Worm (Caenorhabditis elegans) whole organism, L3 larva: ENCODE measurements around the gene F45E6.1.

Source experiments
- ama-1 ChIP-seq: fragments of 150-350 bp; optimal IDR thresholded peaks from 2 replicates; lab custom pipeline; 2018
- ceh-16 ChIP-seq: sonication (generic microtip); optimal IDR thresholded peaks from 2 replicates; lab custom pipeline; 2017; ENCODE audit warnings: missing biosample characterization, missing genetic modification characterization
- elt-2 ChIP-seq: sonication (generic microtip); optimal IDR thresholded peaks from 2 replicates; lab custom pipeline; 2016; ENCODE audit warnings: missing genetic modification reagents, mild to moderate bottlenecking, missing genetic modification characterization, missing compliant biosample characterization
- lin-15B ChIP-seq: fragments of 150-350 bp; optimal IDR thresholded peaks from 2 replicates; lab custom pipeline; 2014; ENCODE audit warnings: missing biosample characterization, missing genetic modification characterization
- mdl-1 ChIP-seq: fragments of 150-350 bp; optimal IDR thresholded peaks from 2 replicates; lab custom pipeline; 2014; ENCODE audit warnings: missing biosample characterization, missing genetic modification characterization
- skn-1 ChIP-seq: fragments of 150-350 bp; optimal IDR thresholded peaks from 2 replicates; lab custom pipeline; 2014; ENCODE audit warnings: missing biosample characterization, missing genetic modification characterization
- snpc-4 ChIP-seq: fragments of 150-350 bp; optimal IDR thresholded peaks from 2 replicates; lab custom pipeline; 2014; ENCODE audit warnings: missing biosample characterization, missing genetic modification characterization

ce11 chrX:12515596-12516481, 38.6 kb upstream of the F45E6.1 start:
- TF ChIP-seq lin-15B (tag; lab: Kevin White, UChicago) (no peak), mdl-1 (tag; lab: Kevin White, UChicago) (no peak), skn-1 (no peak), ceh-16 (tag; lab: Kevin White, UChicago) (no peak), elt-2 (tag; lab: Kevin White, UChicago) (no peak), snpc-4 (tag; lab: Kevin White, UChicago) (no peak), ama-1 (lab: Kevin White, UChicago) (no peak)
